Worm (Caenorhabditis elegans): Measurements from ENCODE around the gene hpo-40.

The hpo-40 gene

ce11 chrV:10225610-10226009 lies 12.9 kb downstream of the hpo-40 start, which contains the start of gene daf-36:
Gene daf-36, minus strand, starts transcription at chrV:10225710.
- TF ChIP-seq mls-2 (tag; optimal IDR thresholded peaks at IDR 0.05) = no peak
- TF ChIP-seq sem-2 (GFP tag; optimal IDR thresholded peaks at IDR 0.05) = no peak
- no peak for TF ChIP-seq nhr-12 (tag; optimal IDR thresholded peaks at IDR 0.05)

- TF ChIP-seq nhr-2 (tag; optimal IDR thresholded peaks at IDR 0.05) (no peak), zip-8 (tag; optimal IDR thresholded peaks at IDR 0.05) (no peak), nhr-28 (tag; optimal IDR thresholded peaks at IDR 0.05) (no peak), lin-32 (GFP tag; optimal IDR thresholded peaks at IDR 0.05) (no peak), lin-13 (tag; optimal IDR thresholded peaks at IDR 0.05) (no peak), lsy-2 (tag; optimal IDR thresholded peaks at IDR 0.05) (no peak)
These were observed 14.6 kb downstream of the hpo-40 start, which contains the start of gene ttr-19 for ce11 chrV:10227333-10227732. Gene ttr-19, minus strand, starts transcription at chrV:10227433.

ce11 chrV:10228360-10228759 lies 15.6 kb downstream of the hpo-40 start, which contains the start of gene fipr-4:
Gene fipr-4, minus strand, starts transcription at chrV:10228460.
- no peak for TF ChIP-seq mab-5 (tag; optimal IDR thresholded peaks at IDR 0.05)

- TF ChIP-seq cnd-1 (tag; optimal IDR thresholded peaks at IDR 0.05) (no peak), elt-1 (tag; optimal IDR thresholded peaks at IDR 0.05; ENCODE audit: borderline replicate concordance, insufficient read depth) (no peak), lin-32 (GFP tag; optimal IDR thresholded peaks at IDR 0.05) (no peak), nhr-2 (tag; optimal IDR thresholded peaks at IDR 0.05) (no peak), unc-62 (GFP tag; optimal IDR thresholded peaks at IDR 0.05) (no peak), unc-39 (tag; optimal IDR thresholded peaks at IDR 0.05) (no peak), blmp-1 (tag; optimal IDR thresholded peaks at IDR 0.05) (no peak), nhr-28 (tag; optimal IDR thresholded peaks at IDR 0.05) (no peak), M03D4.4 (tag; optimal IDR thresholded peaks at IDR 0.05) (no peak), elt-3 (tag; optimal IDR thresholded peaks at IDR 0.05) (no peak), ztf-11 (tag; optimal IDR thresholded peaks at IDR 0.05) (no peak), unc-120 (tag; optimal IDR thresholded peaks at IDR 0.05; ENCODE audit: poor library complexity, severe bottlenecking) (no peak), sem-2 (GFP tag; optimal IDR thresholded peaks at IDR 0.05) (no peak), ham-2 (GFP tag; optimal IDR thresholded peaks at IDR 0.05) (no peak), nhr-12 (tag; optimal IDR thresholded peaks at IDR 0.05) (no peak), lin-13 (tag; optimal IDR thresholded peaks at IDR 0.05) (no peak), ceh-43 (GFP tag; optimal IDR thresholded peaks at IDR 0.05) (no peak), hlh-1 (tag; optimal IDR thresholded peaks at IDR 0.05) (no peak), mep-1 (tag; optimal IDR thresholded peaks at IDR 0.05) (no peak), ces-1 (GFP tag; optimal IDR thresholded peaks at IDR 0.05) (no peak)
These were observed 16.6 kb downstream of the hpo-40 start, which contains the start of the genes pyt-1 and fipr-7 for ce11 chrV:10229222-10229879. Gene pyt-1, minus strand, starts transcription at chrV:10229322. Gene fipr-7, plus strand, starts transcription at chrV:10229829.

- TF ChIP-seq blmp-1 (tag; optimal IDR thresholded peaks at IDR 0.05) = no peak
- no peak for TF ChIP-seq ces-1 (GFP tag; optimal IDR thresholded peaks at IDR 0.05)
- TF ChIP-seq ceh-43 (GFP tag; optimal IDR thresholded peaks at IDR 0.05) = no peak
- TF ChIP-seq flh-1 (GFP tag; optimal IDR thresholded peaks at IDR 0.05) = no peak
- TF ChIP-seq pha-4 (tag; optimal IDR thresholded peaks at IDR 0.05) = no peak
- no peak for TF ChIP-seq unc-120 (tag; optimal IDR thresholded peaks at IDR 0.05; ENCODE audit: poor library complexity, severe bottlenecking)
These were observed 18.2 kb downstream of the hpo-40 start, which contains the start of gene fipr-6 for ce11 chrV:10230932-10231331. Gene fipr-6, plus strand, starts transcription at chrV:10231232.

- TF ChIP-seq lin-32 (GFP tag; optimal IDR thresholded peaks at IDR 0.05) = no peak
- TF ChIP-seq ham-2 (GFP tag; optimal IDR thresholded peaks at IDR 0.05) = no peak
- TF ChIP-seq ces-1 (GFP tag; optimal IDR thresholded peaks at IDR 0.05) = no peak
- no peak for TF ChIP-seq nhr-76 (tag; optimal IDR thresholded peaks at IDR 0.05)
- no peak for TF ChIP-seq elt-1 (tag; optimal IDR thresholded peaks at IDR 0.05; ENCODE audit: borderline replicate concordance, insufficient read depth)
- no peak for TF ChIP-seq drap-1 (GFP tag; optimal IDR thresholded peaks at IDR 0.05)
- no peak for TF ChIP-seq unc-62 (GFP tag; optimal IDR thresholded peaks at IDR 0.05)
- no peak for TF ChIP-seq M03D4.4 (tag; optimal IDR thresholded peaks at IDR 0.05)
- no peak for TF ChIP-seq flh-1 (GFP tag; optimal IDR thresholded peaks at IDR 0.05)
- TF ChIP-seq elt-3 (tag; optimal IDR thresholded peaks at IDR 0.05) = no peak
- TF ChIP-seq sptf-1 (tag; optimal IDR thresholded peaks at IDR 0.05) = no peak
- TF ChIP-seq ceh-39 (tag; optimal IDR thresholded peaks at IDR 0.05) = no peak
- TF ChIP-seq mab-5 (tag; optimal IDR thresholded peaks at IDR 0.05) = no peak
- no peak for TF ChIP-seq bed-3 (GFP tag; optimal IDR thresholded peaks at IDR 0.05)
- no peak for TF ChIP-seq blmp-1 (tag; optimal IDR thresholded peaks at IDR 0.05)
- TF ChIP-seq nhr-2 (tag; optimal IDR thresholded peaks at IDR 0.05) = no peak
- TF ChIP-seq mls-2 (tag; optimal IDR thresholded peaks at IDR 0.05) = no peak
- TF ChIP-seq unc-120 (tag; optimal IDR thresholded peaks at IDR 0.05; ENCODE audit: poor library complexity, severe bottlenecking) = no peak
These were observed 20.6 kb downstream of the hpo-40 start, which contains the start of gene str-182 for ce11 chrV:10233330-10233729. Gene str-182, minus strand, starts transcription at chrV:10233430.
